Worm (Caenorhabditis elegans) whole organism, L4/young adult: Measurements from ENCODE around the gene spig-10.

ENCODE experiments used
- W03F9.2 ChIP-seq: fragments of 150-350 bp; optimal IDR thresholded peaks from 2 replicates; lab custom pipeline; 2014; ENCODE audit warnings: missing biosample characterization, missing genetic modification characterization
- dao-5 ChIP-seq: sonication (generic microtip); optimal IDR thresholded peaks from 2 replicates; lab custom pipeline; 2016; ENCODE audit warnings: missing genotype, missing genetic modification characterization, moderate library complexity, missing compliant biosample characterization
- him-1 ChIP-seq: sonication (generic microtip); optimal IDR thresholded peaks from 2 replicates; lab custom pipeline; 2016; ENCODE audit warnings: missing genotype, missing genetic modification reagents, missing genetic modification characterization, missing compliant biosample characterization

The spig-10 gene

DNA sequence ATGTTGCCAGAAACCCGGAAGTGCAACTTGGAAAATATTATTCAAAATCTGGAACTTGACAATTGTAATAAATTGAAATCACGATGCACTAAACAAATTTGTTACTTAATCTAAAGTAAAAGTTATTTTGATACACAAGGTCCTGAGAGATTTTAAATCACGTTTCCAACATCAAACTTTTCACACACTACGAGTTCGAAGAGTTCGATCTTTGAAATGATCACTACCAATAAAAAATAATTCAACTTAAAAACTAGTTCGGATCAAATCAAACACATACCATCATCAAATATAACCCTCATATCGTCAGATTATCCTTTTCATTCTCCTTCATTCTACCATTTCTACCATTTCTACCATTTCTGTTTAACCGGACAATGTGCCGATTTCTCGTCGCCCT lies at the start of gene spig-10:
TSS of gene spig-10 (plus strand) at position 301 of the 400 bp plus-strand sequence.
- TF ChIP-seq W03F9.2 (tag; lab: Kevin White, UChicago) (no peak), dao-5 (no peak), him-1 (no peak)

DNA sequence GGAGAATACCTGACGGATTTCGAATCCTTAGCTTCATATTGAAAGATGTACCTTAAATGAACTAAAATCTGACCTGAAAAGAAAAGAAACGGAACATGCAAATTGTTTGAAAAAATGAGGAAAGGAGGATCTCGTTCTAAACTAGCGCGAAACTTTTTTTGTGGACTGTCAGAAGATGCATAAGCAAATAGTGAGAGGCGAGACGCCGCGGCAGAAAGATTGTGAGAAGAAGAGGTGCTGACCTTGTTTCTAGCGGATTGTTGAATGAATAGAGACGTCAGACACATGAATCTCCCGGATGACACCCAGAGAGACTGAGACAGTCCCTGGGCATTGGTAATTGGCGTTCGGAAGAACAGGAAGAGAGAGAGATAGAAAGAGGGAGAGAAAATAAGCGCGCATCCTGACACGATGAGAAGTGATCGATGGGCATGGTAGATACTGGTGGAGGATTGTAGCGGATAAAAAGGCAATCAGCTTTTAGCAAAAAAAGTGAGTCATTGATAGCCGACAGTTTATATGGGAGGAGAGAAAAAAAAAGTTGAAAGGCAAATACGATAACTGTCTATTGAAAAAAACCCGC lies 36.0 kb upstream of the spig-10 start, which contains the start of gene ptr-15:
TSS of gene ptr-15 (minus strand) at position 51 of the 583 bp plus-strand sequence.
- TF ChIP-seq W03F9.2 (tag; lab: Kevin White, UChicago) (no peak), dao-5 (no peak), him-1 (no peak)

DNA sequence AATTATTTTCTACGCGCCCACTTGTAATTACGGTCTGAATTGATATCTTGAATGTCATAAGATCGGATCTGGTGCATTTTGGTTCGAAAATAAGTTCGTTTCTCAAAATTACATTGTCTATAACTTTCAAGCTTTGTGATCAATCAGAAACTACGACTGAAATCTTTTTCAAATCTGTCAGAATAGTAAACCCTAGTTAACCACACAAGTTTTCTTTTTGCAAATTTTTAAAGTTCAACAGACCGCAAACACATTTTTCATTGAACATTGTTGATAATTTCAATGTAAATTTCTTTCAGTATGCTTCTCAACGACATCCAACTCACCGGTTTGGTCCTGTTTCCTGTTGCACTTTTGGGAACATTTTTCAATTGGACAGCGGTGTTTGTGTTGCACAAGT lies 34.5 kb upstream of the spig-10 start, which contains the start of gene srx-59:
TSS of gene srx-59 (plus strand) at position 301 of the 400 bp plus-strand sequence.
- TF ChIP-seq dao-5 (no peak), W03F9.2 (tag; lab: Kevin White, UChicago) (no peak), him-1 (no peak)

DNA sequence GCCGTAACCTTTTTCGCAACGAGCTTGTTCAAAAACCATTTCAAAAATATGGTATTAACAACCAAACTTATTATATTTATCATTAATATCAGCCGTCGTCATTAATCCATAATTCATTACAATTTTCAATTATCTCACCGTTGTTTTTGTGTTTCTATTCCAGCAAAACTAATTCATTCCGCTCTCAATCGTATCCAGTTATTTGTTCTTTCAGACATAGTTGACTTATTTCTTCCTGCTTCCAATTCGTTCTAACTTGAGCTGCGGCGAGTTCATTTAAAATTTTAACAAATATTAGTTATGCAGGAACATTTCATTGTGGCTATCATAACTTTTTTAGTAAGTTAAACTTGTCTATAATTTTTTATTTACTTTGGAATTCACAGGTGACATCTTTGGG lies 30.0 kb upstream of the spig-10 start, which contains the start of gene srx-16:
TSS of gene srx-16 (plus strand) at position 301 of the 400 bp plus-strand sequence.
- TF ChIP-seq W03F9.2 (tag; lab: Kevin White, UChicago) (no peak), him-1 (no peak), dao-5 (no peak)

DNA sequence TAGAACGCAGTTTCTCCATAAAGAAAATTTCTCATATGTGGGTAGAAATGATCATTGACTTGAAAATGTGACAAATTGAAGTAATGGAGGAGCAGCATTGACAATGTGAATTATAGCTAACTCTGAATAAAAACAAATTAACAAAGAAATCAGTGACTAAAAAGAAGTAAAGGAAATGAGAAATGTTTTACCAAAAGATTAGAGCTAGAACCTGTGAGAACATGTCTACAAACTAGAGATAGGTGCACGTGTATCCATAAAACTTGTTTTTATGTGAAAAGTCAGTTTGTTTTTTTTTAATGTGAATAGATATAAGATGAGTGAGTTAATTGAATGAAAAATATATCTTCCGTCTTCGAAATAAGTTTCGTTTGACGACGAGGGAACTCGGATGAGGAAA lies 27.0 kb upstream of the spig-10 start, which contains the start of gene sre-12:
TSS of gene sre-12 (minus strand) at position 101 of the 400 bp plus-strand sequence.
- no peak for TF ChIP-seq dao-5
- no peak for TF ChIP-seq him-1
- TF ChIP-seq W03F9.2 (tag; lab: Kevin White, UChicago): no peak

DNA sequence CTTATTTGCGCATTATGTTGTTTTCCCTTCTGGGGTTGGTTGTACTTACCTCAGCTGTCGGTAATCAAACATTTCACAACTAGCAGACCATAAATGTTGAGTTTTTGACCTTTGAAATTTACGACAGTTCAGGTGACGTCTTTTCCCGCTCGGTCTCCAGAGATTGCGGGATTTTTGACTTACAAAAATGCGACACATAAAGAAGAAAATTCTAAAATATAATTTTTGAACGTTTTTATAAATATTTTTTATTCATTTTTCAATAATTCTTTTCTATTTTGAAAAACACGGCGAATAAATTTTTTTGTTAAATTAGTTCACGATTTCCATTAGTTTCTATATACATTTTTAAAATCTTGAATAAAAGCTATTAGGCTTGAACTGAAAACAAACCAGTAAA lies 23.3 kb upstream of the spig-10 start, which contains the start of gene nhr-161:
TSS of gene nhr-161 (minus strand) at position 101 of the 400 bp plus-strand sequence.
- no peak for TF ChIP-seq W03F9.2 (tag; lab: Kevin White, UChicago)
- no peak for TF ChIP-seq him-1
- TF ChIP-seq dao-5: no peak

DNA sequence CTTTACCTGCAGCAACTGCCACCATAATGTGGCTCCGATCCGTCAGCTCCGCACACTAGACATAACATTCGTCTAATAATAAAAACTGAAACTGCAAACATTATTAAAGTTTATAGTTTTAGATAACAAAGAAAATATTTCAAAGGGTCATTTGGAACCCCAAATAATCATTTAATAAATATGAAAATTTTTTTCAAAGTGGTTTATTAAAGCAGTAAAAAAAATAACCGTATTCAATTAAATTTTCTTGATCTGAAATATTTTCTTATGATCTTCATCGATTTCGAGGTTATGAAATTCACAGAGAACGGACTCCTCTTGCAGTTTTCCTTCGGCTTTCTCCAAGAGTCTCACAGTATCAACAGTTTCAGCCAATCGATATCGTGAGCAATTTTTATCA lies 20.1 kb upstream of the spig-10 start, which contains the start of gene nhr-163:
TSS of gene nhr-163 (minus strand) at position 101 of the 400 bp plus-strand sequence.
- no peak for TF ChIP-seq W03F9.2 (tag; lab: Kevin White, UChicago)
- TF ChIP-seq him-1: no peak
- TF ChIP-seq dao-5: no peak

DNA sequence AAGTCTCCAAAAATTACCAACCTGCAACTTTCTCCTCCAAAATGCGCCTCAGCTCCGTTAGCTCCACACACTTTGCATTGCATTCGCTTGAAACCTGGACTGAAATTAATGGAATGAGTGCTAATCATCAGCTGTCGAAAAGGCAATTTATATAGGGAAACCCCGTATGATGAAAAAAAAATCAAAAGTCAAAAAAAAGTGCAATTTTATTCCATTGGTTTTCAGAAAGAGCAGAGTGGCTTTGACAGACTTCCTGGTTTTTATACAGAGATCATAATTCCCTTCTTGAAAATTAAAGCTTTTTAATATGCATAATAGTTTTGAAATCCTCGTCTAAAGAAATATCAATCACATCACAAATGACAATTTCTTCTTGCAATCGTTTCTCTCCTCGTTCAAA lies 18.4 kb upstream of the spig-10 start, which contains the start of gene nhr-139:
TSS of gene nhr-139 (minus strand) at position 101 of the 400 bp plus-strand sequence.
- no peak for TF ChIP-seq him-1
- TF ChIP-seq W03F9.2 (tag; lab: Kevin White, UChicago): no peak
- no peak for TF ChIP-seq dao-5

DNA sequence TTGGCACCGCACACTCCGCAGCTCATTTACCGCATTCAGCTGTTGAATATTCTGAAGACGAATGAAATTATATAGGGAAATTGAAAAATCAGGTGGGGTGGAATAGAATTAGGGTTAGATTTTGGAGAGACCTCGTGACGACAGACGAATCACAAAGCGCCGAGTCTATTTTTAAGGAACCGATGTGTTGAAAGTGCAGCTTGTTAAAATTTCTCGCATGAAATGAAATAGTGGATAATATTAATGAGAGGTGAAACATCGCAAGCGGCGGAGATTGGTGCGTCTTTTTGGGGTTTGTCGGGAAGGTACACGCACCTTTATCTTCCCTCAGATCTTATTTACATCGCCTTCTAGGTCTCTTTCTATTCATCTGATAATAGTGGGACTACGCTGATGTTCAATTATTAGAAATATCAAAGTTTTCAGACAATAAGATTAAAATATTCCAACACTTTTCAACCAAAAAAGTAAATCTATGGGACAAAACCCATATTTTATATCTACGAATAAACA lies 16.4 kb upstream of the spig-10 start, which contains the start of gene nhr-140:
TSS of gene nhr-140 (minus strand) at position 51 of the 513 bp plus-strand sequence.
- TF ChIP-seq W03F9.2 (tag; lab: Kevin White, UChicago) (no peak), him-1 (no peak), dao-5 (no peak)

DNA sequence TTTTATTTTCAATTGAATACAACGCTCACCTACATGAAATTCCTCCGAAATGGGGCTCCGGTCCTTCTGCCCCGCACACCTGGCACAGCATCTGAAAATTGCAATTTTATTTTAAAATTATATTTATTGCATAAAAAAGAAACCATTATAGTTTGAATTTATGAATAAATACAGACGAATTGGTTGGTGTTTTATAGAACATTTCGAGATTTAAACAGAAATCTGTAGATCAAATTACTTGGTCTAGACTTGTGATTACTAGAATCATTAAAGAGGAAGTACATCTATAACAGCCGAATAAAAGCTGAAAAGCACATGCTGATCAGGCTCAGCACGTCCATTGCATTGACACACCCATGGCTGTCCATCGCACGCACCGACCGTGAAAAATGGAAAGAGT lies 14.3 kb upstream of the spig-10 start, which contains the start of gene nhr-162:
TSS of gene nhr-162 (minus strand) at position 101 of the 400 bp plus-strand sequence.
- TF ChIP-seq W03F9.2 (tag; lab: Kevin White, UChicago) (no peak), him-1 (no peak), dao-5 (no peak)

DNA sequence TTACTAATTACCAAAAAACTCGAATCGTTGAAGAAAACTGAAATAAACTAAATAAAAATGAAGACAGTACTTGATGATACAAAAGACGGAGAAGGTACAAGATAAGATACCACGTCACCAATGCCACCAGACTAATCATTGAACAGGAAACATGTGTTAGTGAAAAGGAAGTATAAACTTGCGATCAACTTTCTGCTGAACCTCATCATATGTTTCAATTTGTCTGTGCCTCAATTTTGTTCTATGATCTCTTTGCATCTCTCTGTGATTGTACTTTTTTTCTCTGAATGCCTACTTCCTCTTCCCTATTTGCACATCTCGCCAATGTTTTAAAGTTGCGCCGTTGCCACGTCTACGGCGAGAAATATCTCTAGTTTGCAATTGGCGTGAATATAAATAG lies 12.1 kb upstream of the spig-10 start:
- TF ChIP-seq him-1 (no peak), W03F9.2 (tag; lab: Kevin White, UChicago) (no peak), dao-5 (no peak)

DNA sequence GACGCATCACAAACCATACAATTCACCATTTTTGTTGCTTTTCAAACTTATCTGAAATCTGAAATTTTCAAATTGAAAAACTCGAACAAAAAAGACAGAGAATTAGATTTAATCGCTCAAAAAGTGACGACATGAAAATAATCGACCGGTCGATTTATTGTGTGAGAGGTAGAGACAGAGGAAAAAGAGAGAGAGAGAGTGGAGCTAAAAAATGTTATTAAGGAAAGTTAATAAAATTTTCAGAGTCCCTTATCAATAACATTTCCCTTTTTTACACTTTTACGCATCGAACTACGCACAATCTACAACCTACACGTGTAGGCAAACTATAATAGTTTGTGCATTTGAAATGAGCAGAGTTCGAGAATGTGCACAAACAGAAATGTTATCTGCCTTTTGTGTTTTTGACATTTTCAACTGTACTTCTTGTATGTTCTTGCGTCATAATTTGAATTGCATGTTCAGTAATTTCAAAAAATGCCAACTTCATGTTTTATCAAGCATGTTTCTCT lies 9.0 kb upstream of the spig-10 start, which contains the start of gene nhr-107:
TSS of gene nhr-107 (minus strand) at position 51 of the 512 bp plus-strand sequence.
- TF ChIP-seq dao-5 (no peak), W03F9.2 (tag; lab: Kevin White, UChicago) (no peak), him-1 (no peak)

DNA sequence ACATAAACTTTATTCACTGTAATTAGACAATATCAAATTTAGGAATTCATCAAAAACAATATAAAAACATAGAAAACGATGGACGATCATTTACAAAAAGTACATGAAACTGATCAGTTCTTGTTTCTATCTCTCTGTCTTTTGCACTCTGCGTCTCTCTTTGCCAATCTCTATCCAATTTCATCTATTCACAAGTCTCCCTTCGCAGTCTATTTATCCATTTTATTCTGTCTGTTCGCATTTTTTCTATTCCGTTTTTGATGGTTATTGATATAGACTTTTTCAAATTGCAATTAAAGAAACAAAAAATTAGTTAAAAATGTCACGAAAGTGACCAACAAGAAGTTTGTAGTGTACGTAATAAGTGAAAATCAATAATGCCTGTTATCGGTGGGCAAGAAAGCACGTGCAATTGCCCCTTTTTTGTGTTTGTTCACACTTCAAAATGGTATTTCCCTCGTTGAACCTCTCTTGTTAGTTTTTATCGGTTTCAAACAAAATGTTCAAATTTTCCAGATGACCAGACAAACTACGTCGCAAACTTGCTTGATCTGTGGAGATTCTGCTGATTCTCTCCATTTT lies 7.7 kb upstream of the spig-10 start, which contains the start of gene nhr-42:
TSS of gene nhr-42 (plus strand) at position 517 of the 582 bp plus-strand sequence.
- TF ChIP-seq dao-5 (no peak), him-1 (no peak), W03F9.2 (tag; lab: Kevin White, UChicago) (no peak)

DNA sequence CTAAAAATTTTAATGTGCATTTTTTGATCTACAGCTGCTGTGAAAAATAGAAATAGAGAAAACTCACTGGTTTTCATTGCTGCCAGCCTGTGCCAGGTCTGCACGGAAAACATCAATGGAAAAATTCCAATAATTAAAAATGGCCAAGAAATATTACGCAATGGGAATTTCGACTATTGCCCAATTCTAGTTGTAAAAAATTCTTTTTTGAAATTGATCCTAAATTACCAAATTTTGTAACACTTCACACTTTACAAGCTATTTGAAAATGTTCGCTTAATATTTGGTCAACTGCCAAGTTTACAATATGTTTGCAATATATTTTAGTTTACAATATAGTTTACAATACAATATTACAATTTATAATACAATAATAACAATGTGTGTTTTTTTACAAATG lies 5.3 kb upstream of the spig-10 start:
- TF ChIP-seq him-1: no peak
- TF ChIP-seq dao-5: no peak
- TF ChIP-seq W03F9.2 (tag; lab: Kevin White, UChicago): no peak
